Worm (Caenorhabditis elegans) whole organism, young adult: Measurements from ENCODE around the gene M117.4.

Experiments used
- B0035.1 ChIP-seq: sonication (generic microtip); optimal IDR thresholded peaks from 2 replicates; lab custom pipeline; 2016; ENCODE audit warnings: missing genetic modification characterization, mild to moderate bottlenecking, missing compliant biosample characterization, missing genotype, missing genetic modification reagents
- B0261.1 ChIP-seq: sonication (generic microtip); optimal IDR thresholded peaks from 2 replicates; lab custom pipeline; 2016; ENCODE audit warnings: mild to moderate bottlenecking, missing genetic modification characterization, moderate library complexity, missing compliant biosample characterization
- F33H1.4 ChIP-seq: fragments of 200-800 bp; sonication (Bioruptor generic); IDR thresholded peaks from 2 replicates; pipeline ENCODE4 v1.3.6; 2022; ENCODE audit warnings: missing genetic modification reagents, missing genetic modification characterization, missing compliant biosample characterization
- F52B5.7 ChIP-seq: sonication (generic microtip); optimal IDR thresholded peaks from 2 replicates; lab custom pipeline; 2016; ENCODE audit warnings: mild to moderate bottlenecking, missing genetic modification characterization, missing compliant biosample characterization
- F57C9.4 ChIP-seq: sonication (generic microtip); optimal IDR thresholded peaks from 2 replicates; lab custom pipeline; 2017; ENCODE audit warnings: mild to moderate bottlenecking, missing genetic modification characterization, missing compliant biosample characterization
- K12H6.12 ChIP-seq: fragments of 200-800 bp; sonication (Bioruptor generic); optimal IDR thresholded peaks from 2 replicates; lab custom pipeline; 2018; ENCODE audit warnings: mild to moderate bottlenecking, missing genetic modification characterization, missing compliant biosample characterization
- T07F8.4 ChIP-seq: sonication (generic microtip); optimal IDR thresholded peaks from 2 replicates; lab custom pipeline; 2016; ENCODE audit warnings: mild to moderate bottlenecking, missing genetic modification characterization, moderate library complexity, missing compliant biosample characterization
- Y53F4B.3 ChIP-seq: fragments of 200-800 bp; sonication (Bioruptor generic); IDR thresholded peaks from 2 replicates; pipeline ENCODE4 v1.3.6; 2022; ENCODE audit warnings: missing genetic modification reagents, missing genetic modification characterization, missing compliant biosample characterization
- Y53G8AR.9 ChIP-seq: fragments of 200-800 bp; sonication (Bioruptor generic); conservative IDR thresholded peaks from 2 replicates; pipeline ENCODE4 v1.3.6; 2022; ENCODE audit warnings: missing genetic modification reagents, missing genetic modification characterization, missing compliant biosample characterization
- akir-1 ChIP-seq: fragments of 200-800 bp; sonication (Bioruptor generic); optimal IDR thresholded peaks from 2 replicates; lab custom pipeline; 2018; ENCODE audit warnings: mild to moderate bottlenecking, missing genetic modification characterization, moderate library complexity, missing compliant biosample characterization
- attf-3 ChIP-seq: fragments of 200-800 bp; sonication (Bioruptor generic); conservative IDR thresholded peaks from 2 replicates; pipeline ENCODE4 v1.3.6; 2022; ENCODE audit warnings: missing genetic modification reagents, missing genetic modification characterization, missing compliant biosample characterization
- attf-5 ChIP-seq: fragments of 200-800 bp; sonication (Bioruptor generic); optimal IDR thresholded peaks from 2 replicates; lab custom pipeline; 2018; ENCODE audit warnings: mild to moderate bottlenecking, missing genetic modification characterization, missing compliant biosample characterization
- bed-2 ChIP-seq: fragments of 200-800 bp; sonication (Bioruptor generic); IDR thresholded peaks from 2 replicates; pipeline ENCODE4 v1.3.6; 2022; ENCODE audit warnings: missing genetic modification reagents, missing genetic modification characterization, missing compliant biosample characterization
- cebp-1 ChIP-seq, 2 experiments: fragments of 200-800 bp in 1 of 2; sonication (Bioruptor generic) in 1 of 2; sonication (generic microtip) in 1 of 2; IDR thresholded peaks in 1 of 2; optimal IDR thresholded peaks in 1 of 2; 2 replicates each; pipeline versions ENCODE4 v1.3.6 to Lab custom; 2017 to 2022; ENCODE audit warnings: missing compliant biosample characterization in 2 of 2, missing genetic modification characterization in 2 of 2, mild to moderate bottlenecking in 1 of 2, missing genetic modification reagents in 1 of 2, moderate library complexity in 1 of 2
- ceh-27 ChIP-seq: fragments of 200-800 bp; sonication (Bioruptor generic); optimal IDR thresholded peaks from 2 replicates; lab custom pipeline; 2018; ENCODE audit warnings: mild to moderate bottlenecking, missing genetic modification characterization, moderate library complexity, missing compliant biosample characterization
- ceh-58 ChIP-seq: fragments of 200-800 bp; sonication (Bioruptor generic); IDR thresholded peaks from 2 replicates; pipeline ENCODE4 v1.3.6; 2022; ENCODE audit warnings: missing genetic modification characterization, missing compliant biosample characterization
- chd-7 ChIP-seq: sonication (generic microtip); optimal IDR thresholded peaks from 2 replicates; lab custom pipeline; 2016; ENCODE audit warnings: mild to moderate bottlenecking, missing genetic modification characterization, moderate library complexity, missing compliant biosample characterization
- dox-1 ChIP-seq: fragments of 200-800 bp; sonication (Bioruptor generic); IDR thresholded peaks from 2 replicates; pipeline ENCODE4 v1.3.6; 2022; ENCODE audit warnings: missing genetic modification reagents, missing genetic modification characterization, missing compliant biosample characterization
- dpff-1 ChIP-seq: sonication (generic microtip); optimal IDR thresholded peaks from 2 replicates; lab custom pipeline; 2017; ENCODE audit warnings: mild to moderate bottlenecking, missing genetic modification characterization, missing compliant biosample characterization
- egrh-3 ChIP-seq: fragments of 200-800 bp; sonication (Bioruptor generic); IDR thresholded peaks from 2 replicates; pipeline ENCODE4 v1.3.6; 2022; ENCODE audit warnings: missing genetic modification reagents, missing genetic modification characterization, missing compliant biosample characterization
- ets-4 ChIP-seq: fragments of 200-800 bp; sonication (Bioruptor generic); optimal IDR thresholded peaks from 2 replicates; lab custom pipeline; 2018; ENCODE audit warnings: mild to moderate bottlenecking, missing genetic modification characterization, missing compliant biosample characterization
- gei-17 ChIP-seq: fragments of 200-800 bp; sonication (Bioruptor generic); optimal IDR thresholded peaks from 2 replicates; lab custom pipeline; 2018; ENCODE audit warnings: mild to moderate bottlenecking, missing genetic modification characterization, missing compliant biosample characterization
- hmg-1.2 ChIP-seq: fragments of 200-800 bp; sonication (Bioruptor generic); IDR thresholded peaks from 2 replicates; pipeline ENCODE4 v1.3.6; 2022; ENCODE audit warnings: missing genetic modification reagents, missing genetic modification characterization, missing compliant biosample characterization
- hmg-20 ChIP-seq: fragments of 200-800 bp; sonication (Bioruptor generic); IDR thresholded peaks from 2 replicates; pipeline ENCODE4 v1.3.6; 2022; ENCODE audit warnings: missing genetic modification reagents, missing genetic modification characterization, missing compliant biosample characterization
- let-607 ChIP-seq, 2 experiments: fragments of 200-800 bp in 1 of 2; sonication (Bioruptor generic) in 1 of 2; sonication (generic microtip) in 1 of 2; optimal IDR thresholded peaks; 2 replicates each; lab custom pipeline; 2016 to 2018; ENCODE audit warnings: mild to moderate bottlenecking in 2 of 2, missing compliant biosample characterization in 2 of 2, missing genetic modification characterization in 2 of 2, moderate library complexity in 2 of 2, missing genotype in 1 of 2
- lin-26 ChIP-seq: fragments of 200-800 bp; sonication (Bioruptor generic); IDR thresholded peaks from 2 replicates; pipeline ENCODE4 v1.3.6; 2022; ENCODE audit warnings: missing genetic modification reagents, missing genetic modification characterization, missing compliant biosample characterization
- madf-10 ChIP-seq: sonication (generic microtip); optimal IDR thresholded peaks from 2 replicates; lab custom pipeline; 2016; ENCODE audit warnings: mild to moderate bottlenecking, missing genetic modification characterization, missing compliant biosample characterization
- mcd-1 ChIP-seq: fragments of 200-800 bp; sonication (Bioruptor generic); IDR thresholded peaks from 2 replicates; pipeline ENCODE4 v1.3.6; 2022; ENCODE audit warnings: missing genetic modification reagents, missing genetic modification characterization, missing compliant biosample characterization
- nfya-1 ChIP-seq: sonication (generic microtip); optimal IDR thresholded peaks from 2 replicates; lab custom pipeline; 2017; ENCODE audit warnings: antibody characterized with exemption, missing compliant biosample characterization, missing genetic modification characterization, borderline replicate concordance; ENCODE audit not compliant: insufficient read depth
- nhr-27 ChIP-seq: fragments of 200-800 bp; sonication (Bioruptor generic); optimal IDR thresholded peaks from 2 replicates; lab custom pipeline; 2018; ENCODE audit warnings: mild to moderate bottlenecking, missing genetic modification characterization, moderate library complexity, missing compliant biosample characterization
- rcor-1 ChIP-seq: fragments of 200-800 bp; sonication (Bioruptor generic); IDR thresholded peaks from 2 replicates; pipeline ENCODE4 v1.3.6; 2022; ENCODE audit warnings: missing genetic modification reagents, missing genetic modification characterization, missing compliant biosample characterization
- rec-8 ChIP-seq, 2 experiments: sonication (generic microtip); optimal IDR thresholded peaks; 2 replicates each; lab custom pipeline; 2016; ENCODE audit warnings: mild to moderate bottlenecking in 2 of 2, missing genetic modification characterization in 2 of 2, missing genetic modification reagents in 2 of 2, missing genotype in 2 of 2, missing biosample characterization in 1 of 2, missing compliant biosample characterization in 1 of 2, moderate library complexity in 1 of 2
- sea-2 ChIP-seq: fragments of 200-800 bp; sonication (Bioruptor generic); IDR thresholded peaks from 2 replicates; pipeline ENCODE4 v1.3.6; 2022; ENCODE audit warnings: missing genetic modification characterization, missing compliant biosample characterization
- tbp1 ChIP-seq: fragments of 200-800 bp; sonication (Bioruptor generic); optimal IDR thresholded peaks from 2 replicates; lab custom pipeline; 2018; ENCODE audit warnings: mild to moderate bottlenecking, missing genetic modification characterization, missing compliant biosample characterization
- tbx-9 ChIP-seq: sonication (generic microtip); optimal IDR thresholded peaks from 2 replicates; lab custom pipeline; 2016; ENCODE audit warnings: borderline replicate concordance, missing genetic modification characterization, inconsistent platforms, missing compliant biosample characterization
- tlf-1 ChIP-seq: fragments of 200-800 bp; sonication (Bioruptor generic); optimal IDR thresholded peaks from 2 replicates; lab custom pipeline; 2018; ENCODE audit warnings: mild to moderate bottlenecking, missing genetic modification characterization, missing compliant biosample characterization
- unc-62 ChIP-seq: fragments of 150-350 bp; optimal IDR thresholded peaks from 2 replicates; lab custom pipeline; 2014; ENCODE audit warnings: missing biosample characterization, missing genetic modification reagents, missing genetic modification characterization
- xnd-1 ChIP-seq: sonication (generic microtip); optimal IDR thresholded peaks from 2 replicates; lab custom pipeline; 2016; ENCODE audit warnings: missing genotype, missing genetic modification reagents, missing genetic modification characterization, missing compliant biosample characterization
- zfh-2 ChIP-seq: fragments of 200-800 bp; sonication (Bioruptor generic); conservative IDR thresholded peaks from 2 replicates; pipeline ENCODE4 v1.3.6; 2022; ENCODE audit warnings: missing genetic modification reagents, missing genetic modification characterization, missing compliant biosample characterization
- ztf-18 ChIP-seq: sonication (generic microtip); optimal IDR thresholded peaks from 2 replicates; lab custom pipeline; 2016; ENCODE audit warnings: missing genotype, mild to moderate bottlenecking, missing genetic modification characterization, missing compliant biosample characterization
- ztf-25 ChIP-seq: fragments of 200-800 bp; sonication (Bioruptor generic); IDR thresholded peaks from 2 replicates; pipeline ENCODE4 v1.3.6; 2022; ENCODE audit warnings: missing genetic modification reagents, missing genetic modification characterization, missing compliant biosample characterization

The M117.4 gene

ce11 chrIV:11871083-11871482, 37.7 kb upstream of the M117.4 start:
- no peak for TF ChIP-seq ztf-18
- TF ChIP-seq ceh-58 = no peak
- peak; percentile 37; the same call in 1 of the 2 replicates for TF ChIP-seq hmg-1.2 (GFP tag; lab: Robert Waterston, UW)
- no peak for TF ChIP-seq Y53G8AR.9 (GFP tag; lab: Robert Waterston, UW)
- TF ChIP-seq F57C9.4 = no peak
- TF ChIP-seq T07F8.4 (tag; lab: Kevin White, UChicago) = no peak
- TF ChIP-seq nfya-1 (tag; lab: Kevin White, UChicago) = no peak
- peak; percentile 1 for TF ChIP-seq ceh-27
- peak; percentile 31; the same call in 1 of the 2 replicates for TF ChIP-seq mcd-1
- TF ChIP-seq nhr-27 (tag; lab: Kevin White, UChicago) = no peak
- peak; percentile 9 for TF ChIP-seq K12H6.12 (tag; lab: Kevin White, UChicago)
- no peak for TF ChIP-seq F33H1.4 (GFP tag; lab: Robert Waterston, UW)
- TF ChIP-seq attf-5 (GFP tag; lab: Kevin White, UChicago) = no peak
- no peak for TF ChIP-seq F52B5.7 (tag; lab: Kevin White, UChicago)
- TF ChIP-seq tlf-1 (GFP tag; lab: Kevin White, UChicago) = no peak
- TF ChIP-seq lin-26 = no peak
- TF ChIP-seq ets-4 = no peak
- 0 out of 2 replicates have a peak, but pooled peaks have one; percentile 10 for TF ChIP-seq egrh-3 (GFP tag; lab: Robert Waterston, UW)
- no peak for TF ChIP-seq B0035.1
- TF ChIP-seq zfh-2 (GFP tag; lab: Robert Waterston, UW) = peak; percentile 65
- TF ChIP-seq madf-10 = peak; percentile 39

ce11 chrIV:11868452-11868851, 35.1 kb upstream of the M117.4 start:
- TF ChIP-seq F52B5.7 (tag; lab: Kevin White, UChicago) (no peak), K12H6.12 (tag; lab: Kevin White, UChicago) (no peak), B0035.1 (no peak), gei-17 (GFP tag; lab: Kevin White, UChicago) (no peak), attf-3 (GFP tag; lab: Robert Waterston, UW) (no peak), tbx-9 (no peak), nhr-27 (tag; lab: Kevin White, UChicago) (no peak), chd-7 (no peak), rec-8 (tag; optimal IDR thresholded peaks at IDR 0.05; lab: Kevin White, UChicago) (no peak), akir-1 (no peak), madf-10 (no peak), ztf-25 (GFP tag; lab: Robert Waterston, UW) (no peak)

ce11 chrIV:11867652-11868232, 34.4 kb upstream of the M117.4 start:
- TF ChIP-seq Y53F4B.3 (no peak), chd-7 (no peak), rcor-1 (GFP tag; lab: Robert Waterston, UW) (no peak), F52B5.7 (tag; lab: Kevin White, UChicago) (no peak), cebp-1 (GFP tag; IDR thresholded peaks at IDR 0.05; lab: Robert Waterston, UW) (no peak), cebp-1 (tag; optimal IDR thresholded peaks at IDR 0.05; lab: Kevin White, UChicago) (no peak), xnd-1 (no peak), dpff-1 (tag; lab: Kevin White, UChicago) (no peak), dox-1 (GFP tag; lab: Robert Waterston, UW) (no peak), let-607 (tag; optimal IDR thresholded peaks at IDR 0.05; lab: Kevin White, UChicago) (no peak), ceh-58 (no peak), unc-62 (GFP tag; lab: Kevin White, UChicago) (no peak), tbp1 (GFP tag; lab: Kevin White, UChicago) (no peak), B0261.1 (tag; lab: Kevin White, UChicago) (no peak), sea-2 (GFP tag; lab: Robert Waterston, UW) (no peak), hmg-20 (GFP tag; lab: Robert Waterston, UW) (no peak), gei-17 (GFP tag; lab: Kevin White, UChicago) (no peak), bed-2 (GFP tag; lab: Robert Waterston, UW) (no peak), egrh-3 (GFP tag; lab: Robert Waterston, UW) (no peak)
